Worm (Caenorhabditis elegans) whole organism, L4 larva: ENCODE measurements around the gene tba-4.

Experiments
- egl-27 ChIP-seq: sonication (generic microtip); optimal IDR thresholded peaks from 3 replicates; lab custom pipeline; 2017; ENCODE audit warnings: missing biosample characterization, missing genetic modification reagents, missing genetic modification characterization
- fos-1 ChIP-seq: fragments of 150-350 bp; optimal IDR thresholded peaks from 2 replicates; lab custom pipeline; 2014; ENCODE audit warnings: missing biosample characterization, missing genetic modification characterization
- lin-15B ChIP-seq: fragments of 150-350 bp; sonication (generic microtip); optimal IDR thresholded peaks from 3 replicates; lab custom pipeline; 2014; ENCODE audit warnings: missing biosample characterization, missing genetic modification characterization
- unc-39 ChIP-seq: sonication (generic microtip); optimal IDR thresholded peaks from 2 replicates; lab custom pipeline; 2017; ENCODE audit warnings: missing biosample characterization, missing genetic modification characterization
- vab-7 ChIP-seq: fragments of 200-800 bp; sonication (Bioruptor generic); IDR thresholded peaks from 2 replicates; pipeline ENCODE4 v1.3.6; 2022; ENCODE audit warnings: missing genetic modification reagents, missing genetic modification characterization, missing compliant biosample characterization

ce11 chrII:10949383-10949782 lies 30.9 kb downstream of the tba-4 start:
- TF ChIP-seq vab-7 (no peak), fos-1 (no peak), egl-27 (tag; lab: Kevin White, UChicago) (no peak), lin-15B (tag; lab: Kevin White, UChicago) (no peak), unc-39 (tag; lab: Kevin White, UChicago) (no peak)
